Fruit fly (Drosophila melanogaster): ENCODE results near the gene MSAmiP.

The MSAmiP gene

DNA sequence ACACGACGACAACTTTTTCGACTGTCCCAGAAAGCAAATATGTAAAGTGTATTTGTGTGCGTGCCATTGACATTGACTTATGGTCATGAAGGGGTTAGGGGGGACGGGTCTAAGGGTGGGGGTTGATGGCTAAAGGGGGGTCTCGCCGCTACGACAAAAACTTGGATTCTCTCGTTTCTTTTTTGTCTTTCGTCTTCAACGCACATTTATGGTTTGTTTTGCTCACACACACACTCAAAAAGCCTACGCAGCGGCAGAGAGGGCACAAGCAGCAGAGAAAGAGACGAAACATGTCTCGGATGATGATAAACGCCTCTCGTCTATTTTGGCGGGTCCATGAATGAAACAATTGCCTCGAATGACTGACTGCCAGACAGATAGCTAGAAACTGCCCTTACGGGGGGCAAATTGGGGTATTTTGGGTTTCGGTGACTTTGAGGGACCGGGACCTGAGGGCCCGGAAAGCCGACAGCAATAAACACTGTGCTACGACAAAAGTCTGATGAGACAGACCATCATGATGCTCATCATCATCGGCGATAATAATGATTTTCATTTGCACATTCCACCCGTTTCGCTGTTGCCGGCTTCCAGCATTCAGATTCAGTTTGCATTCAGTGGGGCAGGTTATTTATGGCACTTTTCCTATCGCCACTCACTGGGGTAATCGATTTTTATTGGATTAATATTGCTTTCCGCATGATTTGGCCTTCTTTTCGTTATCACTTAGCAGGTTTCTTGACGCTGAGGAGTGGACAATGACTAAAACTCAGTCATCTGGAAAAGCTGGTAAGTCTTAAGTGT, 45.2 kb downstream of the MSAmiP start:
- TF ChIP-seq CG6163 (GFP tag; IDR thresholded peaks at IDR 0.05) (no peak), svp (GFP tag) (peak; percentile 74), CG1621 (tag; optimal IDR thresholded peaks at IDR 0.05) (no peak), cyc (GFP tag; optimal IDR thresholded peaks at IDR 0.05) (no peak)

DNA sequence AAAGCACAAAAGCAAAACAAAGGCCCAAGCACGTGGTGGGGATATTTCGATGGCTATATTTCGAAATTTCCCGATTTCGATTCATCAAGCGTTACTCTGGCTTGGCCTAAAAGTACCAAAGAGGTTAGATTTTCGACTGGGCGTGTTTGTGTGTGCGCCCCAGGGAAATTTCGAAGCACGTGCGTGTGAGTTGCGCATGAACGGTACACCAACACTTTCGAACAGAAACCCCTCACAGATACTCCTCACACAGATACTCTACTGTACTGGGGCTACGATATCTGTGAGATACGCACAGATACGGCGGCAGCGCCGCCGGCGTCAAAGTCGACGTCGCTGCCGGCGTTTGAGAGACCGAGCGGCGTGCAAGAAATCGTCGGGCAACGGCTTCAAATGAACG, 46.3 kb downstream of the MSAmiP start:
- TF ChIP-seq svp (GFP tag), result peak; percentile 7
- TF ChIP-seq ss (GFP tag; optimal IDR thresholded peaks at IDR 0.05), result no peak

DNA sequence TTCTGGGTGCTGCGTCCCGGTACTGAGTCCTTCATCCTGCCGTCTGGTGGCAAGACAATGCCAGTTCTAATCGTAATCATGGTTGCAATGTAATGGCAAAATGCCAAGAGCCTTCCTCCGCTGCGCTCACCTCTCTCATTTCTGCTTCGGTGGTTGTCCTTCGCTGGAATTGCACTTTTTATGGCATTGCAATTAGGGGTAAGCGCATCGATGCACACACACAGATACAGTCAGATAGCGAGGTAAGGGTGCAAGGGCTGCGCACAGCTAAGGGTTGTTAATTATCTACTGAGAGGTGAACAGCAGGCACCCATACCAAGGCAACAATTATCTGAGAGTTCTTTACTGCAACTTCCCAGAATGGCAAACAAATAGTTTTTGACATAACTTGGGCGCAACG, 47.4 kb downstream of the MSAmiP start:
- TF ChIP-seq CG9139 (GFP tag; optimal IDR thresholded peaks at IDR 0.05) (no peak), Hr38 (GFP tag; optimal IDR thresholded peaks at IDR 0.05) (no peak), dac (GFP tag; optimal IDR thresholded peaks at IDR 0.05) (no peak), OdsH (GFP tag; optimal IDR thresholded peaks at IDR 0.05) (no peak)

DNA sequence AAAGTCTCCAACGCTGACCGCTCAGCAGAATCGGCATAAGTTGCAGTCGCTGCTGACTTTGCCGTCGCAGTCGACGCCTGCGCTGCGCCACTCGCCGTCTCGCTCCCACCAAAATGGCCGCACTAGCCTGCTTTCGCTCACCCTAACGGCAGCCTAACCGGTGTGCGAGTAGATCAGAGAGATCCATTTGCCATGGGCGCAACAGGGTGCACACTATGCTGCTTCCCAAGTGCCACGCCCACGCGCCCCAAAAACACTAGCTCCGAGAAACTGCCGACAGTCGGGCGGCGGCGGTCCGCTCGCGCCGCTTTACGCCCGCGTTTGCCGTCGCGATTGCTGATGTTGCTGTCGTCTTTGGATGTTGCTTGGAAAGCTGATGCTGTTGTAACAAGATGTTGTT, 48.8 kb downstream of the MSAmiP start:
- no peak for TF ChIP-seq CG9139 (GFP tag; optimal IDR thresholded peaks at IDR 0.05)
- TF ChIP-seq svp (GFP tag), result peak; percentile 73
- 0 out of 3 replicates have a peak, but pooled peaks have one; percentile 52 for TF ChIP-seq eg (GFP tag; IDR thresholded peaks at IDR 0.05)
- peak; percentile 68 for TF ChIP-seq CG6163 (GFP tag; IDR thresholded peaks at IDR 0.05)
- TF ChIP-seq lz (GFP tag; optimal IDR thresholded peaks at IDR 0.05), result no peak
- TF ChIP-seq CG15336 (GFP tag; IDR thresholded peaks at IDR 0.05), result 0 out of 2 replicates have a peak, but pooled peaks have one; percentile 18
- TF ChIP-seq Blimp-1 (GFP tag; optimal IDR thresholded peaks at IDR 0.05), result no peak

DNA sequence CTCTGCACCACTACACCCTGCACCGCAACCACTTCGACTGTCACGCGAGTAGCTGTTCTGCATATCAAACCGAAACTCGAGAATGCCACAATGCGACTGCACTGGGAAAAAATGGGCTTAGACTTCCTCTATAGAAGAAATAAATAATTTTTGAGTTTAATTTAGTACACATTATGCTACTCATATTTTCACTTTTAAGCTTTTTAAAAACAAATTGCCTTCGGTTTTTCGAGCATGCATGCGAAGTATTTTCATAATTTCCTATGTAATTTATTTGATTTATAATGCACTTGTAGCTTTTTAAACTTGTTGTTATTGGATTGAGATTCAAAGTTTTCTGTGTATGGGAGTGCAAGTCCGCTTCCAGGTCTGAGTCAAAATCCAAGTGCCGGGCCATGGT, 52.6 kb downstream of the MSAmiP start:
- TF ChIP-seq Lpt (GFP tag; optimal IDR thresholded peaks at IDR 0.05) (no peak), svp (GFP tag) (peak; percentile 57), CG10669 (GFP tag; optimal IDR thresholded peaks at IDR 0.05) (no peak), CG6276 (GFP tag; optimal IDR thresholded peaks at IDR 0.05) (no peak)

DNA sequence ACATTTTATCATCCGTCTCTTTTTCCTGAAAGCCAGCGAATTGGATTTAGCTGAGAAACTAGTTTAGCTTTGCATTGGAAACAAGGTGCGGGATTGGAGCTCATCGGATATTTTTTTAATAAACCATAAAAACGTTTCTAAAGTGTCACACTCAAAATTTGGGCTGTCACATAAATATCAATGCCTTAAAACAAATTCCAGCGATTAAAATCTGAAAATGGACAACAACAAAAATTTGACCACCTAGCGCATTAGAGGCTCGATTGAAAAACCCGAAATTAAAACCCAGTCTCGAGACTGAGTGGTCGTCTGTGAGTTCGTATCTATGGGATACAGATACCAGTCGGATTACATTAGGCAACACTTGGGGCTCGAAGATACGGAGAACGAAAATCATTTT, 53.6 kb downstream of the MSAmiP start:
- no peak for TF ChIP-seq Eip93F (GFP tag; optimal IDR thresholded peaks at IDR 0.05)
- no peak for TF ChIP-seq vri (GFP tag; optimal IDR thresholded peaks at IDR 0.05)
- no peak for TF ChIP-seq CG10669 (GFP tag; optimal IDR thresholded peaks at IDR 0.05)
- no peak for TF ChIP-seq CG16779 (tag; optimal IDR thresholded peaks at IDR 0.05)
- no peak for TF ChIP-seq CG9139 (GFP tag; optimal IDR thresholded peaks at IDR 0.05)
- no peak for TF ChIP-seq CG6792 (GFP tag; optimal IDR thresholded peaks at IDR 0.05)
- no peak for TF ChIP-seq esn (GFP tag; optimal IDR thresholded peaks at IDR 0.05)
- no peak for TF ChIP-seq achi (GFP tag; optimal IDR thresholded peaks at IDR 0.05)
- no peak for TF ChIP-seq CG34406 (GFP tag; optimal IDR thresholded peaks at IDR 0.05)
- TF ChIP-seq Gug (GFP tag; IDR thresholded peaks at IDR 0.05), result no peak

DNA sequence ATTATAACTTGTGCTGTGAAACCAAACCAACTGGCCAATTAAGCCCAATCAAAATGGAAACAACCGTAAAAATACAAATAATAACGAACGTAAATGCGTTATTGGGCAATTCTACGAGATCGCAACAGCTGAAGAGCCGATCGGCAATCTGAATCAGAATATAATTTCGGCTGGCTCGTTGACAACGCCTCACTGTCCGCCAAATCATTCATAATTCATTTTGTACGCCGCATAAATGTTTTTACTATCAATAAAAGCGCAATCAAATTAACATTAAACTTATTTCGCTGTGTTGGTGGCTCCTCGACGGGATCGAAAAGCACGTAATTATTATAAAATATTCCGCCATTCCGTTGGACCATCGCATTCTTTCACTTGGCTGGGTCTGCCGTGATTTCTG, 55.3 kb downstream of the MSAmiP start:
- peak; percentile 38 for TF ChIP-seq svp (GFP tag)
- TF ChIP-seq Lpt (GFP tag; optimal IDR thresholded peaks at IDR 0.05), result no peak
- no peak for TF ChIP-seq CG16779 (tag; optimal IDR thresholded peaks at IDR 0.05)
- no peak for TF ChIP-seq fkh (GFP tag; optimal IDR thresholded peaks at IDR 0.05)
- no peak for TF ChIP-seq Blimp-1 (GFP tag; optimal IDR thresholded peaks at IDR 0.05)
- no peak for TF ChIP-seq CG32006 (GFP tag; optimal IDR thresholded peaks at IDR 0.05)

Data from whole organism, prepupa.